Worm (Caenorhabditis elegans) whole organism, L4/young adult: Measurements from ENCODE around the gene Y42A5A.1.
A peak's percentile ranks its signal among the peaks of the same experiment; 100 is the strongest.

Source experiments
- W03F9.2 ChIP-seq: fragments of 150-350 bp; optimal IDR thresholded peaks from 2 replicates; lab custom pipeline; 2014; ENCODE audit warnings: missing biosample characterization, missing genetic modification characterization
- dao-5 ChIP-seq: sonication (generic microtip); optimal IDR thresholded peaks from 2 replicates; lab custom pipeline; 2016; ENCODE audit warnings: missing genotype, missing genetic modification characterization, moderate library complexity, missing compliant biosample characterization
- him-1 ChIP-seq: sonication (generic microtip); optimal IDR thresholded peaks from 2 replicates; lab custom pipeline; 2016; ENCODE audit warnings: missing genotype, missing genetic modification reagents, missing genetic modification characterization, missing compliant biosample characterization

Gene Y42A5A.1

ce11 chrV:11087519-11087998 lies at the start of gene Y42A5A.1:
Gene Y42A5A.1 (plus strand): TSS chrV:11087948.
- TF ChIP-seq dao-5 (tag; lab: Kevin White, UChicago) (no peak), him-1 (tag; lab: Kevin White, UChicago) (no peak), W03F9.2 (tag; lab: Kevin White, UChicago) (no peak)

- peak; percentile 52 for TF ChIP-seq W03F9.2 (tag; lab: Kevin White, UChicago)
- TF ChIP-seq him-1 (tag; lab: Kevin White, UChicago), result peak; percentile 55
- TF ChIP-seq dao-5 (tag; lab: Kevin White, UChicago), result no peak
These were observed 48.3 kb upstream of the Y42A5A.1 start, which contains the start of gene pak-2 for ce11 chrV:11039379-11039954. Gene pak-2 (minus strand): TSS chrV:11039429.

ce11 chrV:11040020-11040419 lies 47.7 kb upstream of the Y42A5A.1 start, which contains the start of gene C45B11.9:
Gene C45B11.9 (plus strand): TSS chrV:11040320.
- TF ChIP-seq him-1 (tag; lab: Kevin White, UChicago) (no peak), W03F9.2 (tag; lab: Kevin White, UChicago) (no peak), dao-5 (tag; lab: Kevin White, UChicago) (no peak)

- no peak for TF ChIP-seq him-1 (tag; lab: Kevin White, UChicago)
- no peak for TF ChIP-seq W03F9.2 (tag; lab: Kevin White, UChicago)
- TF ChIP-seq dao-5 (tag; lab: Kevin White, UChicago), result no peak
These were observed 47.3 kb upstream of the Y42A5A.1 start, which contains the start of gene C45B11.8 for ce11 chrV:11040473-11040872. Gene C45B11.8 (plus strand): TSS chrV:11040773.

ce11 chrV:11041499-11041898 lies 46.2 kb upstream of the Y42A5A.1 start, which contains the start of gene C45B11.5:
Gene C45B11.5 (plus strand): TSS chrV:11041799.
- TF ChIP-seq W03F9.2 (tag; lab: Kevin White, UChicago), result no peak
- no peak for TF ChIP-seq him-1 (tag; lab: Kevin White, UChicago)
- TF ChIP-seq dao-5 (tag; lab: Kevin White, UChicago), result no peak

ce11 chrV:11042538-11042937 lies 45.2 kb upstream of the Y42A5A.1 start, which contains the start of gene C45B11.2:
Gene C45B11.2 (plus strand): TSS chrV:11042710.
- TF ChIP-seq dao-5 (tag; lab: Kevin White, UChicago) (no peak), W03F9.2 (tag; lab: Kevin White, UChicago) (no peak), him-1 (tag; lab: Kevin White, UChicago) (no peak)

- TF ChIP-seq him-1 (tag; lab: Kevin White, UChicago) (no peak), W03F9.2 (tag; lab: Kevin White, UChicago) (no peak), dao-5 (tag; lab: Kevin White, UChicago) (no peak)
These were observed 44.0 kb upstream of the Y42A5A.1 start, which contains the start of gene C45B11.6 for ce11 chrV:11043767-11044166. Gene C45B11.6 (plus strand): TSS chrV:11044067.

ce11 chrV:11046730-11047129 lies 41.0 kb upstream of the Y42A5A.1 start, which contains the start of gene dhs-18:
Gene dhs-18 (minus strand): TSS chrV:11046833.
- no peak for TF ChIP-seq him-1 (tag; lab: Kevin White, UChicago)
- TF ChIP-seq W03F9.2 (tag; lab: Kevin White, UChicago), result no peak
- TF ChIP-seq dao-5 (tag; lab: Kevin White, UChicago), result no peak

ce11 chrV:11048678-11049077 lies 39.1 kb upstream of the Y42A5A.1 start, which contains the start of gene srh-74:
Gene srh-74 (minus strand): TSS chrV:11048778.
- no peak for TF ChIP-seq him-1 (tag; lab: Kevin White, UChicago)
- no peak for TF ChIP-seq W03F9.2 (tag; lab: Kevin White, UChicago)
- TF ChIP-seq dao-5 (tag; lab: Kevin White, UChicago), result no peak

ce11 chrV:11051921-11052320 lies 35.8 kb upstream of the Y42A5A.1 start, which contains the start of gene T04C12.33:
Gene T04C12.33 (plus strand): TSS chrV:11052221.
- TF ChIP-seq dao-5 (tag; lab: Kevin White, UChicago) (no peak), W03F9.2 (tag; lab: Kevin White, UChicago) (no peak), him-1 (tag; lab: Kevin White, UChicago) (no peak)

ce11 chrV:11053827-11054226 lies 33.9 kb upstream of the Y42A5A.1 start, which contains the start of gene T04C12.7:
Gene T04C12.7 (plus strand): TSS chrV:11054127.
- TF ChIP-seq W03F9.2 (tag; lab: Kevin White, UChicago) (no peak), dao-5 (tag; lab: Kevin White, UChicago) (no peak), him-1 (tag; lab: Kevin White, UChicago) (no peak)

ce11 chrV:11056484-11056883 lies 31.3 kb upstream of the Y42A5A.1 start:
- TF ChIP-seq dao-5 (tag; lab: Kevin White, UChicago), result no peak
- TF ChIP-seq W03F9.2 (tag; lab: Kevin White, UChicago), result no peak
- no peak for TF ChIP-seq him-1 (tag; lab: Kevin White, UChicago)

- no peak for TF ChIP-seq W03F9.2 (tag; lab: Kevin White, UChicago)
These were observed 30.7 kb upstream of the Y42A5A.1 start, which contains the start of gene srh-75 for ce11 chrV:11057043-11057442. Gene srh-75 (minus strand): TSS chrV:11057143.
